Worm (Caenorhabditis elegans) whole organism, early embryonic: ENCODE measurements around the gene flp-21.

Experiments
- B0310.2 ChIP-seq: sonication (generic microtip); optimal IDR thresholded peaks from 2 replicates; lab custom pipeline; 2016; ENCODE audit warnings: mild to moderate bottlenecking, missing genetic modification characterization, missing compliant biosample characterization
- F13C5.2 ChIP-seq: sonication (generic microtip); optimal IDR thresholded peaks from 2 replicates; lab custom pipeline; 2017; ENCODE audit warnings: mild to moderate bottlenecking, missing genetic modification characterization, inconsistent platforms, missing compliant biosample characterization
- aly-1 ChIP-seq: sonication (generic microtip); optimal IDR thresholded peaks from 2 replicates; lab custom pipeline; 2016; ENCODE audit warnings: missing genetic modification characterization, missing compliant biosample characterization
- ama-1 ChIP-seq: fragments of 150-350 bp; optimal IDR thresholded peaks from 2 replicates; lab custom pipeline; 2014
- ceh-13 ChIP-seq: fragments of 200-800 bp; sonication (Bioruptor generic); optimal IDR thresholded peaks from 2 replicates; lab custom pipeline; 2018; ENCODE audit warnings: mild to moderate bottlenecking, missing genetic modification characterization, missing compliant biosample characterization
- ceh-36 ChIP-seq: sonication (generic microtip); optimal IDR thresholded peaks from 2 replicates; lab custom pipeline; 2016; ENCODE audit warnings: missing genetic modification characterization, inconsistent platforms, missing compliant biosample characterization
- ets-7 ChIP-seq: sonication (generic microtip); optimal IDR thresholded peaks from 2 replicates; lab custom pipeline; 2016; ENCODE audit warnings: missing genotype, missing genetic modification characterization, missing compliant biosample characterization
- flt-1 ChIP-seq: fragments of 200-800 bp; sonication (Bioruptor generic); IDR thresholded peaks from 2 replicates; pipeline ENCODE4 v1.3.6; 2022; ENCODE audit warnings: missing genetic modification characterization, missing compliant biosample characterization
- hmbx-1 ChIP-seq: sonication (generic microtip); optimal IDR thresholded peaks from 2 replicates; lab custom pipeline; 2016; ENCODE audit warnings: mild to moderate bottlenecking, missing genetic modification characterization, missing compliant biosample characterization
- hmg-4 ChIP-seq: fragments of 200-800 bp; sonication (Bioruptor generic); optimal IDR thresholded peaks from 2 replicates; lab custom pipeline; 2018; ENCODE audit warnings: mild to moderate bottlenecking, missing genetic modification characterization, missing compliant biosample characterization
- hnd-1 ChIP-seq: sonication (generic microtip); optimal IDR thresholded peaks from 2 replicates; lab custom pipeline; 2016; ENCODE audit warnings: missing genetic modification characterization, missing compliant biosample characterization
- pes-1 ChIP-seq: fragments of 200-800 bp; sonication (Bioruptor generic); IDR thresholded peaks from 2 replicates; pipeline ENCODE4 v1.3.6; 2022; ENCODE audit warnings: missing genetic modification reagents, missing genetic modification characterization, missing compliant biosample characterization
- scrt-1 ChIP-seq: fragments of 200-800 bp; sonication (Bioruptor generic); IDR thresholded peaks from 2 replicates; pipeline ENCODE4 v1.3.6; 2022; ENCODE audit warnings: missing genetic modification characterization, missing compliant biosample characterization
- sea-1 ChIP-seq: fragments of 200-800 bp; sonication (Bioruptor generic); conservative IDR thresholded peaks from 2 replicates; pipeline ENCODE4 v1.3.6; 2022; ENCODE audit warnings: missing genetic modification characterization, missing compliant biosample characterization
- tbx-11 ChIP-seq: fragments of 200-800 bp; sonication (Bioruptor generic); IDR thresholded peaks from 2 replicates; pipeline ENCODE4 v1.3.6; 2022; ENCODE audit warnings: missing genetic modification characterization, missing compliant biosample characterization
- tbx-37 ChIP-seq: fragments of 200-800 bp; sonication (Bioruptor generic); conservative IDR thresholded peaks from 2 replicates; pipeline ENCODE4 v1.3.6; 2022; ENCODE audit warnings: missing genetic modification reagents, missing genetic modification characterization, missing compliant biosample characterization
- tra-4 ChIP-seq: sonication (generic microtip); optimal IDR thresholded peaks from 2 replicates; lab custom pipeline; 2017; ENCODE audit warnings: missing genetic modification characterization, missing compliant biosample characterization

flp-21 gene

DNA sequence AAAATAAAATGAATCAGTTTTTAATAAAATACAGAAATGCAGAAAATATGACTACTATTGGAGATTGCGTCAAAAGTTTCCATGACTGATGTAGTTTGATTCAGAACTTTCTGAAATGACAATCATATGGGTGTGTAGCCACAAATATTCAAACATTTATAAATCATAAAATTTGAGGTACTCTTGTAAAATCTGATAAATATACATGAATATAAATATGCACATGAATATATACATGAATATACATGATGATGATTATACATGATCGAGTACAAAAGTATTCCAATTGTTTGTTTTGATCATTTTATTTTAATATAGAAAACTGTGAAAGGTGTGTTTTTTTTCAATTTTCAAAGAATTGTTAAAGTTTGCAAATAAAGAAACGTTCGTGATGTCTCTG lies 38.6 kb upstream of the flp-21 start, which contains the start of gene T05B11.4:
T05B11.4 (minus strand) TSS at position 101 of the 400 bp plus-strand sequence.
- no peak for TF ChIP-seq scrt-1 (GFP tag; lab: Robert Waterston, UW)
- no peak for TF ChIP-seq hmg-4 (GFP tag; lab: Kevin White, UChicago)
- no peak for TF ChIP-seq tbx-37 (GFP tag; lab: Robert Waterston, UW)
- no peak for TF ChIP-seq ceh-36 (tag; lab: Kevin White, UChicago)
- TF ChIP-seq hmbx-1 (tag; lab: Kevin White, UChicago): no peak
- TF ChIP-seq tra-4 (tag; lab: Kevin White, UChicago): no peak
- no peak for TF ChIP-seq F13C5.2 (tag; lab: Kevin White, UChicago)
- TF ChIP-seq aly-1 (tag; lab: Kevin White, UChicago): no peak
- no peak for TF ChIP-seq hnd-1
- TF ChIP-seq ama-1 (lab: Kevin White, UChicago): no peak

DNA sequence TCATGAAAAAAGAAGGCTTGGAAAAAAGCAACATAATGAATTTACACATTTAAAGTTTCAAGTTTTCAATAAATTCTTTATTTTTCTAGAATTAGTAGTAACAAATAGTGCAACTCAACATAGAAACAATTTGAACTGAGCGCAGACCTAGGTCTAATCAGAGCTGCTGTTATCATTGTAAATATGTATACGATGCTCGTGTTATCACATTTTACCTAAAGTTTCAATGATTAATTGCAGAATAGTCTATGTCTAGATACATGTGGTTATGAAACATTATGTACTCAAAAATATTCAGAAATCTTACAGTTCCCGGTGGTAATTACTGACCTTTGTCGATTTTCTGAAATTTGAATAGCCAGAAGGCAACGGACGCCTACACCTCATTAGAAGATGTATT lies 37.2 kb upstream of the flp-21 start:
- TF ChIP-seq pes-1 (GFP tag; lab: Robert Waterston, UW) (no peak), hmbx-1 (tag; lab: Kevin White, UChicago) (no peak), ets-7 (tag; lab: Kevin White, UChicago) (no peak), B0310.2 (no peak), tbx-11 (GFP tag; lab: Robert Waterston, UW) (no peak), ceh-13 (no peak), scrt-1 (GFP tag; lab: Robert Waterston, UW) (no peak), hnd-1 (no peak), aly-1 (tag; lab: Kevin White, UChicago) (no peak), flt-1 (GFP tag; lab: Robert Waterston, UW) (no peak), ama-1 (lab: Kevin White, UChicago) (no peak), ceh-36 (tag; lab: Kevin White, UChicago) (no peak), hmg-4 (GFP tag; lab: Kevin White, UChicago) (no peak), F13C5.2 (tag; lab: Kevin White, UChicago) (no peak), tra-4 (tag; lab: Kevin White, UChicago) (no peak), tbx-37 (GFP tag; lab: Robert Waterston, UW) (no peak)

DNA sequence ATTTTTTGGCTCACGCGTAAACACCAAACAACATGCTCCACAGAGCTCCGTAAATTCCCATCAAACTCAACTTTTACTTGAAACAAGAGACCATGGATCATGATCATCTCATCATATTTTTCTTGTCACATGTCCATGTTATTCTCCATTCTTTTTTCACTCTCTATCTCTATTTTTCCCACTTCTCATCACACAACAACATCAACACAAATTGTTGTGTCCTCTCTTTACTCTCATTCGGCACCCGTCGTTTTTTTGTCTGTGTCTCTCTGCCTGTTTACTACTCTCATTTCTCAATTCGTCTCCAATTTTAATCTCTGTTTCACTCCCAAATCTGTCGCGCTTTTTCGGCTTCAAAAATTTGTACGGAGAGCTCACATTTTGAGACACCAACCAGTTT lies 33.9 kb upstream of the flp-21 start:
- TF ChIP-seq hmg-4 (GFP tag; lab: Kevin White, UChicago) (no peak), scrt-1 (GFP tag; lab: Robert Waterston, UW) (no peak), hnd-1 (no peak), tbx-11 (GFP tag; lab: Robert Waterston, UW) (no peak), aly-1 (tag; lab: Kevin White, UChicago) (no peak), tbx-37 (GFP tag; lab: Robert Waterston, UW) (no peak), ceh-36 (tag; lab: Kevin White, UChicago) (no peak), ets-7 (tag; lab: Kevin White, UChicago) (no peak), tra-4 (tag; lab: Kevin White, UChicago) (no peak), hmbx-1 (tag; lab: Kevin White, UChicago) (no peak), sea-1 (GFP tag; lab: Robert Waterston, UW) (no peak), ama-1 (lab: Kevin White, UChicago) (no peak), flt-1 (GFP tag; lab: Robert Waterston, UW) (no peak), pes-1 (GFP tag; lab: Robert Waterston, UW) (no peak), B0310.2 (no peak), F13C5.2 (tag; lab: Kevin White, UChicago) (no peak), ceh-13 (no peak)

DNA sequence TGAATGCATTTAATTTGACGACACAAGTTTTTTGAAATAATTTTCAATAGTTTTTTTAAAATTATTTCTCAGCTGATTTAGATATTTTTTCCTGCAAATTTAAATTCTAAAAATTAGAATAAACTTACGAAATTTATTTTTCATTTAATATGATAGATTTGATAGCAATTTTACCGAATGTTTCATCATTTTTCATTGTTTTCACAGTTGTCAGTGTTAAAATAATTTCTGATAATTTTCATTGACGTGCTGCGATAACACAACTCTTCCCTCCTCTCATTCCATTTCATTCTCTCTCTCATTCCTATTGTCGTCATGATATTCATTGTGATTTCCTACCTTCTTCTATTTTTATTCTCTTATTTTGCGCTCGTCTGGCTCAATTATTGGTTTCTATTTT lies 33.0 kb upstream of the flp-21 start, which contains the start of gene hint-3:
hint-3 (plus strand) TSS at position 301 of the 400 bp plus-strand sequence.
- no peak for TF ChIP-seq ets-7 (tag; lab: Kevin White, UChicago)
- no peak for TF ChIP-seq ceh-36 (tag; lab: Kevin White, UChicago)
- no peak for TF ChIP-seq hnd-1
- no peak for TF ChIP-seq tra-4 (tag; lab: Kevin White, UChicago)
- no peak for TF ChIP-seq flt-1 (GFP tag; lab: Robert Waterston, UW)
- no peak for TF ChIP-seq B0310.2

DNA sequence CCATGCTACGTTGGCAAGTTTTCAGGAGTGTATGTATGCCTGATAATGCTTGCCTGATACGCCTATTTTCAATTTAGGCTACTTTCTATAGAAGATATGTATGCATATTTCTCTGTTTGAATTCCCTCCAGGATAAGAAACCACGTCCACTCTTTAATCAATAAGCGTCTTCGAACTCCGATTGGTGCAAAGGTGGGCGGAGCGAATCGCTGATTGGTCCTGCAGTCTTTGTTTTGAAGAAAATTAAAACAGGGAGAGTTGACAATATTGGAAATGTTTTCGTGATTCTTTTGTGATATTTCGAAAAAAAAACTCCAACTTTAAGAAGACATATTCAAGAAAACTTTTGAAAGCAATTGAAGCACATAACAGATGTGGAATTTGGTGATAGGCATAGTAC lies 31.3 kb upstream of the flp-21 start:
- TF ChIP-seq F13C5.2 (tag; lab: Kevin White, UChicago) (no peak), hmg-4 (GFP tag; lab: Kevin White, UChicago) (no peak), ets-7 (tag; lab: Kevin White, UChicago) (no peak), scrt-1 (GFP tag; lab: Robert Waterston, UW) (no peak), tbx-37 (GFP tag; lab: Robert Waterston, UW) (no peak), aly-1 (tag; lab: Kevin White, UChicago) (no peak), sea-1 (GFP tag; lab: Robert Waterston, UW) (no peak), ceh-36 (tag; lab: Kevin White, UChicago) (no peak), flt-1 (GFP tag; lab: Robert Waterston, UW) (no peak), ceh-13 (no peak), pes-1 (GFP tag; lab: Robert Waterston, UW) (no peak)

DNA sequence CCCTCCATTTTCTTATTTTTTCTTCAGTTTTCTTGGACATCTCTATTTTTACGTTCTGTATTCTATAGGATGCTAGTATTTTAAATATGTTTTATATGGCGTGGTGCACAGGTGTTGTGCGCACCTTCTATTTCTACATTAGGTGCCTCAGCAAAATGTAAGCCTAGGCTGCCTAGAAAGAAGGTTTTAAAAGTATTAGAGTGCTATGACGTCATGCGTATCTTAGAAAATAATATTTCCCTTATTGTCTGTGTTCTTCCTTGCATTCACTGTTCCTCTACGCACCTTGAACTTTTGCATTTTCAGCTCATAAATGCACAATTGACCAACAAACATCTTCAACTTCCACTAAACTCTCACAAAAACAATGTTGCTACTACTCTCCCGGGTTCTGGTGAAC lies 22.2 kb upstream of the flp-21 start, which contains the start of gene frpr-3:
frpr-3 (plus strand) TSS at position 301 of the 400 bp plus-strand sequence.
- TF ChIP-seq F13C5.2 (tag; lab: Kevin White, UChicago): no peak
- no peak for TF ChIP-seq ceh-13
- no peak for TF ChIP-seq B0310.2
- no peak for TF ChIP-seq tbx-11 (GFP tag; lab: Robert Waterston, UW)
- TF ChIP-seq pes-1 (GFP tag; lab: Robert Waterston, UW): no peak
- TF ChIP-seq sea-1 (GFP tag; lab: Robert Waterston, UW): no peak
- no peak for TF ChIP-seq ceh-36 (tag; lab: Kevin White, UChicago)
- TF ChIP-seq ets-7 (tag; lab: Kevin White, UChicago): no peak
- no peak for TF ChIP-seq tbx-37 (GFP tag; lab: Robert Waterston, UW)
- TF ChIP-seq scrt-1 (GFP tag; lab: Robert Waterston, UW): no peak
- TF ChIP-seq tra-4 (tag; lab: Kevin White, UChicago): no peak
- TF ChIP-seq hnd-1: no peak
- TF ChIP-seq aly-1 (tag; lab: Kevin White, UChicago): no peak
- no peak for TF ChIP-seq hmg-4 (GFP tag; lab: Kevin White, UChicago)
- TF ChIP-seq flt-1 (GFP tag; lab: Robert Waterston, UW): no peak
- no peak for TF ChIP-seq ama-1 (lab: Kevin White, UChicago)
- no peak for TF ChIP-seq hmbx-1 (tag; lab: Kevin White, UChicago)

DNA sequence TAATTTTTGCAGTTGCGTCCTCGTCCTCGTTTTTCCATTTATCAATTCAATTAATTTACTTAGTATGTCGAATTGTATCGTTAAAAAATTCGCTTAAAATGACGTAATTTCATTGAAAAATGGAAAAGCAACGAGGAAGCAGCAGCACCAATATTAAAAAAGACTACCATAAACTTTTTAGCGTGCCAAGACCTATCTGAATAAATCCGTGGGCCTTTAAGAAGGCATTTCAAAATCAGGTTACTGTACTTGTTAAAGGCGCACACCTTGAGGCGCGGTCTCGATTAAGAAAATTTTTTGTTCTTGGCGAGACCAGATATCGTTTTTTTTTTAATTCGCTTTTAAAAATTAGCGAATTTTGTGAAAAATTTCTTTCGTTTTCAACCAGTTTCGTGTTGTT lies 19.5 kb upstream of the flp-21 start:
- TF ChIP-seq flt-1 (GFP tag; lab: Robert Waterston, UW): no peak
- no peak for TF ChIP-seq scrt-1 (GFP tag; lab: Robert Waterston, UW)
